Worm (Caenorhabditis elegans): ENCODE results near the gene popl-7.

popl-7 gene

ce11 chrIV:13334287-13334686, 36.2 kb upstream of the popl-7 start (continued):
- TF ChIP-seq hlh-11 (tag; optimal IDR thresholded peaks at IDR 0.05): peak; percentile 16
- TF ChIP-seq madf-9 (GFP tag; conservative IDR thresholded peaks at IDR 0.05): no peak
- TF ChIP-seq lin-1 (GFP tag; IDR thresholded peaks at IDR 0.05): no peak
- no peak for TF ChIP-seq mxl-3 (GFP tag; optimal IDR thresholded peaks at IDR 0.05)
- TF ChIP-seq set-16 (GFP tag; IDR thresholded peaks at IDR 0.05): no peak
- peak; percentile 28 for TF ChIP-seq T26A8.4 (GFP tag; IDR thresholded peaks at IDR 0.05)
- TF ChIP-seq sdz-12 (GFP tag; optimal IDR thresholded peaks at IDR 0.05): no peak
- no peak for TF ChIP-seq daf-16 (GFP tag; optimal IDR thresholded peaks at IDR 0.05)
- TF ChIP-seq daf-16 (tag; optimal IDR thresholded peaks at IDR 0.05): peak; percentile 11
- TF ChIP-seq aly-2 (tag; optimal IDR thresholded peaks at IDR 0.05): no peak
- 0 out of 2 replicates have a peak, but pooled peaks have one; percentile 29 for TF ChIP-seq php-3 (GFP tag; IDR thresholded peaks at IDR 0.05)
- TF ChIP-seq T20F7.1 (GFP tag; optimal IDR thresholded peaks at IDR 0.05): no peak

- TF ChIP-seq hlh-11 (tag; optimal IDR thresholded peaks at IDR 0.05) (no peak), unc-62 (GFP tag; optimal IDR thresholded peaks at IDR 0.05 in 1 of 2) (peak in 1 of 2 experiments; percentile 62), unc-62 (tag; optimal IDR thresholded peaks at IDR 0.05) (no peak), F10B5.3 (tag; optimal IDR thresholded peaks at IDR 0.05) (no peak)
Observed at ce11 chrIV:13342555-13342954, 27.9 kb upstream of the popl-7 start, which contains the start of gene W02A2.5. Gene W02A2.5, plus strand, starts transcription at chrIV:13342855.

- TF ChIP-seq skn-1 (tag; optimal IDR thresholded peaks at IDR 0.05) (no peak), cey-2 (tag; optimal IDR thresholded peaks at IDR 0.05; ENCODE audit: borderline replicate concordance, insufficient read depth) (no peak), php-3 (GFP tag; IDR thresholded peaks at IDR 0.05) (no peak), attf-4 (tag; optimal IDR thresholded peaks at IDR 0.05) (no peak), R02D3.7 (tag; optimal IDR thresholded peaks at IDR 0.05) (no peak), mdt-29 (GFP tag; IDR thresholded peaks at IDR 0.05) (no peak), pqm-1 (tag; optimal IDR thresholded peaks at IDR 0.05) (peak; percentile 35), daf-16 (GFP tag; optimal IDR thresholded peaks at IDR 0.05) (no peak), daf-16 (tag; optimal IDR thresholded peaks at IDR 0.05) (peak; percentile 40), aha-1 (tag) (peak; percentile 40), dve-1 (tag; optimal IDR thresholded peaks at IDR 0.05; ENCODE audit: insufficient read depth) (peak; percentile 72), nhr-28 (tag; optimal IDR thresholded peaks at IDR 0.05) (peak; percentile 35), dmd-6 (GFP tag; IDR thresholded peaks at IDR 0.05) (peak; percentile 54), pha-4 (GFP tag; IDR thresholded peaks at IDR 0.05) (no peak), pha-4 (tag; optimal IDR thresholded peaks at IDR 0.05) (peak; percentile 90), T20F7.1 (GFP tag; optimal IDR thresholded peaks at IDR 0.05) (no peak), hlh-11 (tag; optimal IDR thresholded peaks at IDR 0.05) (peak; percentile 39), hmg-1.1 (GFP tag; IDR thresholded peaks at IDR 0.05) (no peak), T26A8.4 (GFP tag; IDR thresholded peaks at IDR 0.05) (no peak), hlh-30 (tag; optimal IDR thresholded peaks at IDR 0.05; ENCODE audit: insufficient read depth) (peak; percentile 34), F49E8.2 (tag; optimal IDR thresholded peaks at IDR 0.05; ENCODE audit: borderline replicate concordance) (no peak), nhr-25 (tag; optimal IDR thresholded peaks at IDR 0.05; ENCODE audit: borderline replicate concordance, insufficient read depth) (no peak), nhr-6 (tag; optimal IDR thresholded peaks at IDR 0.05) (peak; percentile 76)
Observed at ce11 chrIV:13346078-13346477, 24.4 kb upstream of the popl-7 start.

ce11 chrIV:13347232-13347715, 23.2 kb upstream of the popl-7 start, which contains the start of gene W02A2.9:
Gene W02A2.9, plus strand, starts transcription at chrIV:13347665.
- TF ChIP-seq pqm-1 (tag; optimal IDR thresholded peaks at IDR 0.05) (peak; percentile 96), F44E2.7 (GFP tag; IDR thresholded peaks at IDR 0.05) (no peak), snpc-4 (tag; optimal IDR thresholded peaks at IDR 0.05) (no peak), dve-1 (tag; optimal IDR thresholded peaks at IDR 0.05; ENCODE audit: insufficient read depth) (peak; percentile 72), daf-16 (GFP tag; optimal IDR thresholded peaks at IDR 0.05) (no peak), daf-16 (tag; optimal IDR thresholded peaks at IDR 0.05) (peak; percentile 95), mes-2 (tag; optimal IDR thresholded peaks at IDR 0.05; ENCODE audit: poor library complexity, severe bottlenecking) (peak; percentile 5), dmd-6 (GFP tag; IDR thresholded peaks at IDR 0.05) (peak; percentile 86), lsy-2 (tag; optimal IDR thresholded peaks at IDR 0.05) (peak; percentile 11 to 49), nhr-48 (tag; optimal IDR thresholded peaks at IDR 0.05) (peak; percentile 41), hif-1 (tag; optimal IDR thresholded peaks at IDR 0.05) (peak in 1 of 2 experiments; percentile 57), hlh-11 (tag; optimal IDR thresholded peaks at IDR 0.05) (peak; percentile 52), mdl-1 (tag; optimal IDR thresholded peaks at IDR 0.05) (peak in 1 of 2 experiments; percentile 37), nhr-77 (tag; optimal IDR thresholded peaks at IDR 0.05) (peak; percentile 64), ceh-32 (tag; optimal IDR thresholded peaks at IDR 0.05; ENCODE audit: poor library complexity) (no peak), vab-7 (GFP tag; IDR thresholded peaks at IDR 0.05) (no peak), zfp-2 (tag; optimal IDR thresholded peaks at IDR 0.05) (no peak), php-3 (GFP tag; IDR thresholded peaks at IDR 0.05) (0 out of 2 replicates have a peak, but pooled peaks have one; percentile 28), ztf-7 (tag; optimal IDR thresholded peaks at IDR 0.05) (no peak), T26A8.4 (GFP tag; IDR thresholded peaks at IDR 0.05) (no peak)
